Fruit fly (Drosophila melanogaster) Kc167 (cell line): Measurements from ENCODE around the gene SKIP.

Source experiments
- insv ChIP-seq: fragments of >200 bp; optimal IDR thresholded peaks from 3 replicates; lab custom pipeline; 2018; ENCODE audit warnings: missing external identifiers
- psq ChIP-seq: fragments of >200 bp; optimal IDR thresholded peaks from 2 replicates; lab custom pipeline; 2017; ENCODE audit warnings: missing external identifiers

DNA sequence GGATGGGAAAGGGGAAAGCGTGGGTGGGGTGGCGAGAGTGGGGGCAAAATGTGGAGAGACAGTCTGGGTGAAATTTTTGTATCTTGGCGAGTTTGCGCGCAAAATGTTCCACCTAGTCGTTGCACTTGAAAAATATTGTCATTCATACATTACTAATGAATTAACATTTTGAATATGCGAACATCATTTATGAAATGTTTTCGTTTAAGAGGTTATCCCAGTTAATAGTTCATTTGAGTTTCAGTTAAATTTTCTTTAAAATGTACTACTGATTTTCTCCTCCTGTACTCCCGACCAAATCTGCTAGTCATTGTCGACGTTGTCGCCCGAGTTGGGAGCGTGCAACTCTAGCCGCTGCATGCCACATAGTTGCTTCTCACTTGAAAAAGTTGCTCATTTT, 16.3 kb downstream of the SKIP start:
- TF ChIP-seq psq (lab: Kevin White, UChicago) (no peak), insv (lab: Kevin White, UChicago) (no peak)
